Fruit fly (Drosophila melanogaster) whole organism, embryonic: ENCODE data around the gene dimm.

Experiments used
- Bgb ChIP-seq: fragments of 200-800 bp; sonication (Bioruptor generic); IDR thresholded peaks from 2 replicates; pipeline ENCODE4 v1.3.6; 2022; ENCODE audit warnings: missing biosample characterization, missing genetic modification characterization; ENCODE audit not compliant: partially characterized antibody
- CG10654 ChIP-seq: fragments of 200-800 bp; sonication (Bioruptor generic); optimal IDR thresholded peaks from 2 replicates; lab custom pipeline; 2016; ENCODE audit warnings: missing biosample characterization, missing genetic modification characterization
- CG11696 ChIP-seq: fragments of 200-800 bp; sonication (Bioruptor generic); IDR thresholded peaks from 2 replicates; pipeline ENCODE4 v1.3.6; 2022; ENCODE audit warnings: missing biosample characterization, missing genetic modification characterization
- CG12659 ChIP-seq: fragments of 200-800 bp; sonication (Bioruptor generic); optimal IDR thresholded peaks from 3 replicates; lab custom pipeline; 2017; ENCODE audit warnings: mild to moderate bottlenecking, missing biosample characterization, missing genetic modification reagents, missing genetic modification characterization
- CG13775 ChIP-seq: fragments of 200-800 bp; sonication (Bioruptor generic); optimal IDR thresholded peaks from 3 replicates; lab custom pipeline; 2017; ENCODE audit warnings: missing biosample characterization, mild to moderate bottlenecking, missing genetic modification characterization
- CG16815 ChIP-seq: fragments of 200-800 bp; sonication (Bioruptor generic); optimal IDR thresholded peaks from 3 replicates; lab custom pipeline; 2017; ENCODE audit warnings: missing biosample characterization, mild to moderate bottlenecking, missing genetic modification characterization
- CG18476 ChIP-seq: fragments of 200-800 bp; sonication (Bioruptor generic); optimal IDR thresholded peaks from 2 replicates; lab custom pipeline; 2016; ENCODE audit warnings: missing biosample characterization, mild to moderate bottlenecking, missing genetic modification characterization
- CG2889 ChIP-seq: fragments of 200-800 bp; sonication (Bioruptor generic); IDR thresholded peaks from 3 replicates; pipeline ENCODE4 v1.3.6; 2022; ENCODE audit warnings: missing biosample characterization, missing genetic modification characterization
- CG30403 ChIP-seq: fragments of 200-800 bp; sonication (Bioruptor generic); optimal IDR thresholded peaks from 3 replicates; lab custom pipeline; 2016; ENCODE audit warnings: missing biosample characterization, missing genetic modification characterization
- CG3281 ChIP-seq: fragments of 200-800 bp; sonication (Bioruptor generic); optimal IDR thresholded peaks from 3 replicates; lab custom pipeline; 2017; ENCODE audit warnings: missing biosample characterization, mild to moderate bottlenecking, missing genetic modification characterization
- CG4617 ChIP-seq: fragments of 200-800 bp; sonication (Bioruptor generic); optimal IDR thresholded peaks from 3 replicates; lab custom pipeline; 2016; ENCODE audit warnings: missing biosample characterization, missing genetic modification characterization, borderline replicate concordance
- CG4820 ChIP-seq: fragments of 200-800 bp; sonication (Bioruptor generic); optimal IDR thresholded peaks from 3 replicates; lab custom pipeline; 2016; ENCODE audit warnings: missing biosample characterization, missing genetic modification characterization
- CG6813 ChIP-seq: fragments of 200-800 bp; sonication (Bioruptor generic); optimal IDR thresholded peaks from 2 replicates; lab custom pipeline; 2017; ENCODE audit warnings: missing biosample characterization, missing genetic modification characterization, mild to moderate bottlenecking, moderate library complexity, missing genetic modification reagents
- Chrac-16 ChIP-seq: fragments of 200-800 bp; sonication (Bioruptor generic); optimal IDR thresholded peaks from 3 replicates; lab custom pipeline; 2016; ENCODE audit warnings: missing biosample characterization, missing genetic modification characterization
- D ChIP-seq, 2 experiments: fragments of 200-800 bp in 1 of 2; fragments of >200 bp in 1 of 2; sonication (Bioruptor generic) in 1 of 2; optimal IDR thresholded peaks; 2 replicates in 1 of 2; 3 replicates in 1 of 2; lab custom pipeline; 2017; ENCODE audit warnings: mild to moderate bottlenecking in 1 of 2, missing biosample characterization in 1 of 2, missing genetic modification characterization in 1 of 2, missing genetic modification reagents in 1 of 2
- Dll ChIP-seq: fragments of 200-800 bp; sonication (Bioruptor generic); IDR thresholded peaks from 4 replicates; pipeline ENCODE4 v1.3.6; 2022; ENCODE audit warnings: missing biosample characterization, missing genetic modification characterization; ENCODE audit not compliant: partially characterized antibody
- Elba2 ChIP-seq: fragments of 200-800 bp; sonication (Bioruptor generic); optimal IDR thresholded peaks from 3 replicates; lab custom pipeline; 2016; ENCODE audit warnings: missing biosample characterization, missing genetic modification characterization
- H2.0 ChIP-seq: fragments of 200-800 bp; sonication (Bioruptor generic); IDR thresholded peaks from 2 replicates; pipeline ENCODE4 v1.3.6; 2022; ENCODE audit warnings: missing biosample characterization, missing genetic modification characterization
- HLH4C ChIP-seq: fragments of 200-800 bp; sonication (Bioruptor generic); IDR thresholded peaks from 3 replicates; pipeline ENCODE4 v1.3.6; 2022; ENCODE audit warnings: missing biosample characterization, missing genetic modification characterization; ENCODE audit not compliant: partially characterized antibody
- Jarid2 ChIP-seq: fragments of 200-800 bp; sonication (Bioruptor generic); optimal IDR thresholded peaks from 3 replicates; lab custom pipeline; 2017; ENCODE audit warnings: mild to moderate bottlenecking, missing biosample characterization, missing genetic modification reagents, missing genetic modification characterization
- Nf-YC ChIP-seq: fragments of 200-800 bp; optimal IDR thresholded peaks from 3 replicates; lab custom pipeline; 2019; ENCODE audit warnings: missing biosample characterization, mild to moderate bottlenecking, missing genetic modification characterization, moderate library complexity
- NfI ChIP-seq: fragments of 200-800 bp; sonication (Bioruptor generic); optimal IDR thresholded peaks from 3 replicates; lab custom pipeline; 2018; ENCODE audit warnings: missing biosample characterization, mild to moderate bottlenecking, missing genetic modification characterization, moderate library complexity
- Scr ChIP-seq: fragments of 200-800 bp; sonication (Bioruptor generic); IDR thresholded peaks from 2 replicates; pipeline ENCODE4 v1.3.6; 2022; ENCODE audit warnings: missing biosample characterization, missing genetic modification characterization; ENCODE audit not compliant: partially characterized antibody
- Tbp ChIP-seq: fragments of >200 bp; optimal IDR thresholded peaks from 2 replicates; lab custom pipeline; 2018; ENCODE audit warnings: missing biosample characterization, missing genetic modification characterization
- bbx ChIP-seq: fragments of 200-800 bp; sonication (Bioruptor generic); IDR thresholded peaks from 2 replicates; pipeline ENCODE4 v1.3.6; 2022; ENCODE audit warnings: missing biosample characterization, missing genetic modification characterization; ENCODE audit not compliant: partially characterized antibody
- bcd ChIP-seq: fragments of 200-800 bp; sonication (Bioruptor generic); optimal IDR thresholded peaks from 2 replicates; lab custom pipeline; 2017; ENCODE audit warnings: missing biosample characterization, mild to moderate bottlenecking, missing genetic modification characterization
- bigmax ChIP-seq: fragments of 200-800 bp; sonication (Bioruptor generic); optimal IDR thresholded peaks from 2 replicates; lab custom pipeline; 2018; ENCODE audit warnings: missing biosample characterization, mild to moderate bottlenecking, missing genetic modification characterization
- cg ChIP-seq: fragments of 200-800 bp; sonication (Bioruptor generic); optimal IDR thresholded peaks from 3 replicates; lab custom pipeline; 2019; ENCODE audit warnings: missing biosample characterization, mild to moderate bottlenecking, missing genetic modification characterization, moderate library complexity
- crc ChIP-seq: fragments of 200-800 bp; sonication (Bioruptor generic); optimal IDR thresholded peaks from 2 replicates; lab custom pipeline; 2016; ENCODE audit warnings: missing biosample characterization, missing genetic modification characterization
- dan ChIP-seq: fragments of 200-800 bp; sonication (Bioruptor generic); IDR thresholded peaks from 2 replicates; pipeline ENCODE4 v1.3.6; 2022; ENCODE audit warnings: missing biosample characterization, missing genetic modification characterization
- dm ChIP-seq: fragments of 200-800 bp; sonication (Bioruptor generic); optimal IDR thresholded peaks from 3 replicates; lab custom pipeline; 2016; ENCODE audit warnings: missing biosample characterization, missing genetic modification characterization
- dmrt11E ChIP-seq: fragments of 200-800 bp; sonication (Bioruptor generic); optimal IDR thresholded peaks from 3 replicates; lab custom pipeline; 2018; ENCODE audit warnings: missing biosample characterization, mild to moderate bottlenecking, missing genetic modification characterization, moderate library complexity
- ems ChIP-seq: fragments of 200-800 bp; sonication (Bioruptor generic); optimal IDR thresholded peaks from 3 replicates; lab custom pipeline; 2016; ENCODE audit warnings: missing biosample characterization, missing genetic modification characterization
- gce ChIP-seq: fragments of 200-800 bp; sonication (Bioruptor generic); IDR thresholded peaks from 3 replicates; pipeline ENCODE4 v1.3.6; 2022; ENCODE audit warnings: missing biosample characterization, missing genetic modification characterization
- gsb-n ChIP-seq: fragments of 200-800 bp; sonication (Bioruptor generic); optimal IDR thresholded peaks from 3 replicates; lab custom pipeline; 2018; ENCODE audit warnings: missing biosample characterization, mild to moderate bottlenecking, missing genetic modification characterization
- inv ChIP-seq: fragments of 200-800 bp; sonication (Bioruptor generic); IDR thresholded peaks from 2 replicates; pipeline ENCODE4 v1.3.6; 2022; ENCODE audit warnings: missing biosample characterization, missing genetic modification characterization; ENCODE audit not compliant: partially characterized antibody
- jing ChIP-seq: fragments of 200-800 bp; sonication (Bioruptor generic); optimal IDR thresholded peaks from 2 replicates; lab custom pipeline; 2018; ENCODE audit warnings: missing biosample characterization, mild to moderate bottlenecking, missing genetic modification characterization
- kah ChIP-seq: fragments of 200-800 bp; sonication (Bioruptor generic); optimal IDR thresholded peaks from 2 replicates; lab custom pipeline; 2018; ENCODE audit warnings: missing biosample characterization, mild to moderate bottlenecking, missing genetic modification characterization
- klu ChIP-seq: fragments of 200-800 bp; sonication (Bioruptor generic); IDR thresholded peaks from 2 replicates; pipeline ENCODE4 v1.3.6; 2022; ENCODE audit warnings: missing biosample characterization, missing genetic modification characterization
- lola ChIP-seq, 3 experiments: fragments of >200 bp in 2 of 3; fragments of 200-800 bp in 1 of 3; sonication (Bioruptor generic) in 1 of 3; optimal IDR thresholded peaks; 2 replicates each; lab custom pipeline; 2017 to 2019; ENCODE audit warnings: missing biosample characterization in 3 of 3, missing genetic modification characterization in 3 of 3, mild to moderate bottlenecking in 1 of 3, moderate library complexity in 1 of 3
- nerfin-1 ChIP-seq: fragments of 200-800 bp; sonication (Bioruptor generic); optimal IDR thresholded peaks from 3 replicates; lab custom pipeline; 2019; ENCODE audit warnings: missing biosample characterization, mild to moderate bottlenecking, missing genetic modification characterization, moderate library complexity
- pfk ChIP-seq: fragments of 200-800 bp; sonication (Bioruptor generic); optimal IDR thresholded peaks from 2 replicates; lab custom pipeline; 2018; ENCODE audit warnings: missing biosample characterization, mild to moderate bottlenecking, missing genetic modification characterization, moderate library complexity
- phol ChIP-seq: fragments of 200-800 bp; sonication (Bioruptor generic); optimal IDR thresholded peaks from 3 replicates; lab custom pipeline; 2018; ENCODE audit warnings: missing biosample characterization, mild to moderate bottlenecking, missing genetic modification characterization, moderate library complexity
- pzg ChIP-seq: fragments of 200-800 bp; sonication (Bioruptor generic); optimal IDR thresholded peaks from 3 replicates; lab custom pipeline; 2018; ENCODE audit warnings: missing biosample characterization, mild to moderate bottlenecking, missing genetic modification characterization, moderate library complexity
- schlank ChIP-seq: fragments of 200-800 bp; sonication (Bioruptor generic); optimal IDR thresholded peaks from 2 replicates; lab custom pipeline; 2018; ENCODE audit warnings: missing biosample characterization, mild to moderate bottlenecking, missing genetic modification characterization
- vnd ChIP-seq: fragments of 200-800 bp; sonication (Bioruptor generic); IDR thresholded peaks from 3 replicates; pipeline ENCODE4 v1.3.6; 2022; ENCODE audit warnings: missing biosample characterization, missing genetic modification characterization; ENCODE audit not compliant: partially characterized antibody

dimm gene

DNA sequence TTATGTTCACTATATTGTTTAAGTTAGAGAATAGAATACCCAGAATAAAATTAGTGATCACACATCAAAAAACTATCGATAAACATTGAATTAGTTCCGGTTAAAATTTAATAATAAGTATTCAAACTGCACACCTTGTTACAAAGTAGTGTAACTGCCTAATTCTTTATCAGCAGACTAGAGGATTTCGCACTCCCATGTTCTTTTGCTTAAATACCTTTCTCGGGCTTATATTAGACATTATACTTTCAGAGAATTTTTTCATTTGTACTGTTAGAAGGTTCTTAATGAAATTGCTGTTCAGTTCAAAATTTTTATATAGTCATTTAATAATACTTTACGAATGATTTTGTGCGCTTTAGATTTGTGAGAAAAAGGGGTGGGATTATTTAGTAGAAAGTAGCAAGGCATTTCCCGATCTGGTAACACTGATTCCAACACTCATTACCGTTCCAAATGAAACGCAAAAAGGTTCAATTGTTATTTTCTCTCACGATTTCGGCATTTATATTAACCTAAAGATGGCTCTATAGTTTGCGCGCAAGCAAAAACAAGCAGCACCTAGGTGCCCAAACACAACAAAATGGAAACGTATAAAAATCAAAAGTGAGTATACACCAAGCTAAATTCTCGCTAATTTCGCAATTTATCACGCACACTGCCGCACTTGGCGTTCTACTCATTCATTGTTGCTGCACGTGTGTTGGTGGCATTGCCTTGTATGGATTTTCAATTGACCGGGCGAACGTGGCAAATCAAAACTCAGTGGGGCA is 20.9 kb upstream of the dimm start, which contains the start of gene crc (continued):
- TF ChIP-seq Jarid2 (GFP tag; lab: Kevin White, UChicago) = peak; percentile 56
- TF ChIP-seq Bgb (GFP tag; lab: Robert Waterston, UW) = peak; percentile 41
- peak; percentile 47 for TF ChIP-seq dm (GFP tag; lab: Kevin White, UChicago)
- TF ChIP-seq dmrt11E (tag; lab: Kevin White, UChicago) = peak; percentile 12
- no peak for TF ChIP-seq klu (GFP tag; lab: Robert Waterston, UW)
- peak; percentile 45 for TF ChIP-seq CG13775 (GFP tag; lab: Kevin White, UChicago)
- peak in 1 of 3 experiments; percentile 57 for TF ChIP-seq lola (GFP tag; optimal IDR thresholded peaks at IDR 0.05; lab: Kevin White, UChicago)
- peak; percentile 1 for TF ChIP-seq nerfin-1 (tag; lab: Kevin White, UChicago)
- TF ChIP-seq CG2889 = no peak
- peak; percentile 11 for TF ChIP-seq CG10654
- no peak for TF ChIP-seq crc (GFP tag; lab: Kevin White, UChicago)
- no peak for TF ChIP-seq CG11696 (GFP tag; lab: Robert Waterston, UW)
- TF ChIP-seq Dll = peak; percentile 62; the same call in 3 of the 4 replicates
- TF ChIP-seq CG30403 (GFP tag; lab: Kevin White, UChicago) = peak; percentile 57
- TF ChIP-seq gce (GFP tag; lab: Robert Waterston, UW) = no peak
- no peak for TF ChIP-seq H2.0
- TF ChIP-seq Scr = peak; percentile 64
- TF ChIP-seq jing (GFP tag; lab: Kevin White, UChicago) = no peak
- no peak for TF ChIP-seq dan (GFP tag; lab: Robert Waterston, UW)
- TF ChIP-seq CG12659 (GFP tag; lab: Kevin White, UChicago) = peak; percentile 49
- no peak for TF ChIP-seq Tbp
- peak; percentile 70 for TF ChIP-seq HLH4C
- TF ChIP-seq pfk (GFP tag; lab: Kevin White, UChicago) = peak; percentile 57
- TF ChIP-seq Elba2 (GFP tag; lab: Kevin White, UChicago) = peak; percentile 23
- TF ChIP-seq Chrac-16 (GFP tag; lab: Kevin White, UChicago) = peak; percentile 30
- TF ChIP-seq pzg (GFP tag; lab: Kevin White, UChicago) = peak; percentile 56
- no peak for TF ChIP-seq CG3281 (GFP tag; lab: Kevin White, UChicago)
- peak; percentile 65 for TF ChIP-seq bigmax (GFP tag; lab: Kevin White, UChicago)
- TF ChIP-seq CG4820 (GFP tag; lab: Kevin White, UChicago) = peak; percentile 4
- peak; percentile 29 for TF ChIP-seq CG6813
- peak; percentile 95 for TF ChIP-seq gsb-n (tag; lab: Kevin White, UChicago)
- peak; percentile 10 for TF ChIP-seq Nf-YC (tag; lab: Kevin White, UChicago)
- TF ChIP-seq NfI = no peak
- TF ChIP-seq D (optimal IDR thresholded peaks at IDR 0.05; lab: Kevin White, UChicago) = peak; percentile 12
- TF ChIP-seq D (GFP tag; optimal IDR thresholded peaks at IDR 0.05; lab: Kevin White, UChicago) = no peak
- no peak for TF ChIP-seq ems (GFP tag; lab: Kevin White, UChicago)
- TF ChIP-seq kah (GFP tag; lab: Kevin White, UChicago) = no peak
- peak; percentile 5 for TF ChIP-seq CG18476 (GFP tag; lab: Kevin White, UChicago)
- no peak for TF ChIP-seq bcd (GFP tag; lab: Kevin White, UChicago)
- peak; percentile 92 for TF ChIP-seq cg (GFP tag; lab: Kevin White, UChicago)
- peak; percentile 22 for TF ChIP-seq phol (tag; lab: Kevin White, UChicago)
- peak; percentile 28 for TF ChIP-seq CG4617 (GFP tag; lab: Kevin White, UChicago)
- TF ChIP-seq schlank (tag; lab: Kevin White, UChicago) = no peak
- TF ChIP-seq inv (GFP tag; lab: Robert Waterston, UW) = peak; percentile 42
- TF ChIP-seq CG16815 (GFP tag; lab: Kevin White, UChicago) = no peak
- TF ChIP-seq vnd (GFP tag; lab: Robert Waterston, UW) = no peak; the same call in 2 of the 3 replicates
- no peak for TF ChIP-seq bbx (GFP tag; lab: Robert Waterston, UW)
